Fruit fly (Drosophila melanogaster): ENCODE data around the gene Btk.

Btk gene

dm6 chr2L:8333624-8334023, 32.7 kb upstream of the Btk start:
- TF ChIP-seq CG9948 (tag; optimal IDR thresholded peaks at IDR 0.05) (no peak), CG14655 (GFP tag; optimal IDR thresholded peaks at IDR 0.05) (no peak), CG17806 (tag; optimal IDR thresholded peaks at IDR 0.05) (no peak), CG34367 (tag; optimal IDR thresholded peaks at IDR 0.05) (no peak)

DNA sequence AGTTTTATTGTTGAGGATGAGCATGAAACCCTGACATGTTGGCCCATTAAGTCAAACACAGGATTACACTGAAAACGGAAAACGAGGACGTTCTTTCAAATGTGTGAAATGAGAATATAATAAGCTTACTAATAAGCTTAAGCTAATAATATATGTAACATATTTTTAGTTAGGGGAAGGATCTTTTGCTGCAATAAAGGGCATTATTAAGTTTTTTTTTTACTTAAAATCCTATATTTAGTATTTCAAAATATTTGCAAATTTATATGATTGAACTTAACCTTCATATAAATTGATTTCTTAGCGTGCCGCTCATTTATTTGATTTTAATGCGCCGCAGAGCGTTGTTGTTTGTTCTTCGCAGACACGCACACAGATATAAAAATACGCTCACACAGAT, 32.3 kb upstream of the Btk start:
- TF ChIP-seq CG17806 (tag; optimal IDR thresholded peaks at IDR 0.05) (no peak), CG8159 (tag; optimal IDR thresholded peaks at IDR 0.05) (no peak), rn (GFP tag; IDR thresholded peaks at IDR 0.05) (no peak), CG12605 (GFP tag; IDR thresholded peaks at IDR 0.05) (no peak), Snoo (tag; optimal IDR thresholded peaks at IDR 0.05) (no peak), CG14655 (GFP tag; optimal IDR thresholded peaks at IDR 0.05) (no peak), CG13204 (GFP tag; optimal IDR thresholded peaks at IDR 0.05) (no peak), CG34367 (tag; optimal IDR thresholded peaks at IDR 0.05) (no peak)

- TF ChIP-seq D1 (tag; optimal IDR thresholded peaks at IDR 0.05) (no peak), Pif1A (GFP tag; optimal IDR thresholded peaks at IDR 0.05) (no peak), CG14655 (GFP tag; optimal IDR thresholded peaks at IDR 0.05) (no peak)
These were observed 27.7 kb upstream of the Btk start for dm6 chr2L:8328526-8329097.

DNA sequence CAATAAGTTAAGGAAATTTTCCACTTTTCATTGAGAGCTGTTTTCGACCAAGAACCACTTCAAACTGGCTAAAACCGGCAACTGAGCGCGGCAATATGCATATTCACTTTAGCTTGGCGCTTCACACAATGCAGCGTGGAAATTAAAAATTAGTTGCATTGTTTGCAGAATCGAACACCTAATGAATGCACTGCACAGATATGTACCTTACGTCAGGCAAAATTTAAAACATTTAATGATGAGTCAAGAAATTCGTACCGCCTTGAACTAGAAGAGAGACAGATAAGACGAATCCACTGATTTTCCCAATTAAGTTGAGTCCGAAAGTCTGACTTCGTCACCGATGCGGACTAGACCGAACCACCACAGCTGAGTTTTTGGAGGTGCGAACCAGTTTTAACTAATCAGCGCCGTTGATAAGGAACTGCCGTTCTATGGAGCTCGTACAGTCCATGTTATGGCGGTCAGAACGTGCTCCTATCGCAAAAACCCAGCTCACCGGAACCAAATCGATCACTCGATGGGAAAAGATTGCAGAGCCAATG, 27.0 kb upstream of the Btk start:
- no peak for TF ChIP-seq Pif1A (GFP tag; optimal IDR thresholded peaks at IDR 0.05)
- TF ChIP-seq CG8301 (tag; optimal IDR thresholded peaks at IDR 0.05) = no peak
- TF ChIP-seq D1 (tag; optimal IDR thresholded peaks at IDR 0.05) = no peak
- TF ChIP-seq CG4496 (GFP tag; IDR thresholded peaks at IDR 0.05) = no peak
- no peak for TF ChIP-seq CG8159 (tag; optimal IDR thresholded peaks at IDR 0.05)
- no peak for TF ChIP-seq fd96Ca (GFP tag; IDR thresholded peaks at IDR 0.05)
- TF ChIP-seq Pif1B (GFP tag; optimal IDR thresholded peaks at IDR 0.05) = no peak
- no peak for TF ChIP-seq Snoo (tag; optimal IDR thresholded peaks at IDR 0.05)
- TF ChIP-seq CG10348 (GFP tag; IDR thresholded peaks at IDR 0.05) = no peak
- no peak for TF ChIP-seq EcR (GFP tag; optimal IDR thresholded peaks at IDR 0.05)
- TF ChIP-seq CG13204 (GFP tag; optimal IDR thresholded peaks at IDR 0.05) = no peak
- no peak for TF ChIP-seq CG12605 (GFP tag; IDR thresholded peaks at IDR 0.05)
- TF ChIP-seq CG15710 (tag; optimal IDR thresholded peaks at IDR 0.05) = no peak

DNA sequence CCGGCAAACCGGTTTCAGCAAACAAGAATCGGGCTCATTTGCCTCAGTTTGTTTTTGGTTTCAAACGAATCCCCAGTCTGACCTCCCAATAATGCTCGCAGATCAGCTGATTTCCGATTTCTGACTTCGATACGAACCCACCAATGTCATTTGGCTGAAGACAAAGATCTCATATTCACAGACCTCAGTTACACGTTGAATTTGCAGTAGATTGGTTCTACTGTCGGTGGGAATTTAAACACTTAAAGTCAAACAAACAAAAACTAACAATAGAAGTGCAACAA, 26.3 kb upstream of the Btk start, which contains the start of gene CG14275:
CG14275 (plus strand) TSS at position 185 of the 284 bp plus-strand sequence.
- TF ChIP-seq Ets98B (GFP tag; IDR thresholded peaks at IDR 0.05) (no peak), CG34367 (tag; optimal IDR thresholded peaks at IDR 0.05) (no peak), CG13204 (GFP tag; optimal IDR thresholded peaks at IDR 0.05) (no peak), Pif1A (GFP tag; optimal IDR thresholded peaks at IDR 0.05) (no peak), Snoo (tag; optimal IDR thresholded peaks at IDR 0.05) (no peak), CG8159 (tag; optimal IDR thresholded peaks at IDR 0.05) (no peak), CG12605 (GFP tag; IDR thresholded peaks at IDR 0.05) (no peak), rn (GFP tag; IDR thresholded peaks at IDR 0.05) (no peak), EcR (GFP tag; optimal IDR thresholded peaks at IDR 0.05) (no peak), D1 (tag; optimal IDR thresholded peaks at IDR 0.05) (no peak), Pif1B (GFP tag; optimal IDR thresholded peaks at IDR 0.05) (no peak), fd96Ca (GFP tag; IDR thresholded peaks at IDR 0.05) (no peak), gl (tag; optimal IDR thresholded peaks at IDR 0.05) (no peak), CG4496 (GFP tag; IDR thresholded peaks at IDR 0.05) (no peak), CG32121 (GFP tag; IDR thresholded peaks at IDR 0.05) (no peak), CG10348 (GFP tag; IDR thresholded peaks at IDR 0.05) (no peak), CG14655 (GFP tag; optimal IDR thresholded peaks at IDR 0.05) (no peak), CG17806 (tag; optimal IDR thresholded peaks at IDR 0.05) (no peak)

DNA sequence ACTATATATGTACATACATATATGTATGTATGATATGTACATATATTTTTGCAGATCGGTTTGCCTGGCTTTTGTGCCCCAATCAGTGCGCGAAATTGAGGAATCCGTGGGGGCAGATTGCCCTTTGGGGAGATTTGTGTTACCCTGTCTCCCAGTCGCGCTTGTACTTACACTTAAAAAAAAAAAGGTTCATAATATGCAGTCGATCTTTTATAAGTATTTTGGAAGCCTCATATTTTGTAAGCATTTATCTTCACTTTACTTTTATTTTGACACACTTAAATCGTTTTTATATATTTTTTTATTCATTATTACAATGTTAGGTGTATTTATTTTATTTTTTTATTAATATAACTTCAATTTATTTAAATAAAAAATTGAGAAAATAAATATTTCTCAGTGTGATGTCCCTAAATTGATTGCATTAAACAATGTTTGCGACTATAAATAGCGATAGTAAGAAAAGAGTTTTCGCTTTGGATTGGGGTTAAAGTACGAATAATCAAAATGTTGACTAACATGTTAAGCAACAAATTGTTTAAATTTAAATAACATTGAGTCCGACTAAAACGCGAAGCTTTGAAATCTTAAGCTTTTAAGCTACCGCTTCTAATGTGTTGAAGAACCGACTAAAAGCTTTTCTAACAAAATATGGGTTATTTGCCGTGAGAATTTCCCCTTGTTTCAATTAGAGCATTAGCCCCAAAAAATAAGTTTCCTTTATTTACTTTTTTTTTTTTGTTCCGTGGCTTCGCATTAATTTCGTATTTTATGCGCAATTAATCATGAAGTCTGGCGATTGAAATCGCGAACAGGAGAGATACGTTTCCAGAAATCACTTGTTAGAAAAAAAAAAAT, 25.8 kb upstream of the Btk start:
- TF ChIP-seq CG12605 (GFP tag; IDR thresholded peaks at IDR 0.05) = peak; percentile 28; the same call in 1 of the 2 replicates
- TF ChIP-seq CG9948 (tag; optimal IDR thresholded peaks at IDR 0.05) = peak; percentile 0
- TF ChIP-seq CG32121 (GFP tag; IDR thresholded peaks at IDR 0.05) = 0 out of 2 replicates have a peak, but pooled peaks have one; percentile 35
- peak; percentile 4 for TF ChIP-seq CG17806 (tag; optimal IDR thresholded peaks at IDR 0.05)
- TF ChIP-seq CG10348 (GFP tag; IDR thresholded peaks at IDR 0.05) = no peak
- TF ChIP-seq CG15710 (tag; optimal IDR thresholded peaks at IDR 0.05) = peak; percentile 1
- TF ChIP-seq Snoo (tag; optimal IDR thresholded peaks at IDR 0.05) = no peak
- TF ChIP-seq CG8159 (tag; optimal IDR thresholded peaks at IDR 0.05) = peak; percentile 37
- TF ChIP-seq CG4496 (GFP tag; IDR thresholded peaks at IDR 0.05) = 0 out of 3 replicates have a peak, but pooled peaks have one; percentile 46
- TF ChIP-seq Ets98B (GFP tag; IDR thresholded peaks at IDR 0.05) = no peak
- TF ChIP-seq rn (GFP tag; IDR thresholded peaks at IDR 0.05) = no peak

Data from whole organism, pupa.